Fruit fly (Drosophila melanogaster): ENCODE data around the gene Ip259.
A peak's percentile ranks its signal among the peaks of the same experiment; 100 is the strongest.

The Ip259 gene

dm6 chr2L:10386208-10386805, 21.8 kb upstream of the Ip259 start, which contains the start of the genes Cdk1 and mRpS7 (continued):
- TF ChIP-seq Ets97D (GFP tag; optimal IDR thresholded peaks at IDR 0.05): peak; percentile 31
- TF ChIP-seq CG17359 (tag; optimal IDR thresholded peaks at IDR 0.05): peak; percentile 66
- peak; percentile 65; the same call in 2 of the 3 replicates for TF ChIP-seq CG7357 (GFP tag; IDR thresholded peaks at IDR 0.05)
- peak in 1 of 2 experiments; percentile 56 for TF ChIP-seq Pdp1 (GFP tag; optimal IDR thresholded peaks at IDR 0.05)
- no peak for TF ChIP-seq CG17912 (GFP tag; optimal IDR thresholded peaks at IDR 0.05)
- TF ChIP-seq sug (tag; optimal IDR thresholded peaks at IDR 0.05): peak; percentile 65
- TF ChIP-seq prd (optimal IDR thresholded peaks at IDR 0.05): no peak
- TF ChIP-seq prd (GFP tag; IDR thresholded peaks at IDR 0.05): peak; percentile 81
- TF ChIP-seq CG14014 (GFP tag; IDR thresholded peaks at IDR 0.05): peak; percentile 70
- peak; percentile 63 for TF ChIP-seq B-H1 (GFP tag; IDR thresholded peaks at IDR 0.05)
- no peak for TF ChIP-seq ERR (GFP tag; optimal IDR thresholded peaks at IDR 0.05)
- peak; percentile 86 for TF ChIP-seq Med (GFP tag)
- peak; percentile 71 for TF ChIP-seq ssp (GFP tag; IDR thresholded peaks at IDR 0.05)
- peak; percentile 64 for TF ChIP-seq HLH54F (GFP tag; optimal IDR thresholded peaks at IDR 0.05)
- 0 out of 2 replicates have a peak, but pooled peaks have one; percentile 20 for TF ChIP-seq sens-2 (GFP tag; IDR thresholded peaks at IDR 0.05)
- TF ChIP-seq Elba2 (GFP tag; optimal IDR thresholded peaks at IDR 0.05): peak; percentile 29
- peak; percentile 50 for TF ChIP-seq slp2 (GFP tag; optimal IDR thresholded peaks at IDR 0.05)
- TF ChIP-seq CG31441 (GFP tag; IDR thresholded peaks at IDR 0.05): peak; percentile 85
- TF ChIP-seq CG15011 (GFP tag; optimal IDR thresholded peaks at IDR 0.05): peak; percentile 41
- no peak for TF ChIP-seq CG9215 (GFP tag; IDR thresholded peaks at IDR 0.05)
- peak; percentile 59 for TF ChIP-seq D19B (GFP tag; optimal IDR thresholded peaks at IDR 0.05)
- TF ChIP-seq CG9727 (GFP tag; optimal IDR thresholded peaks at IDR 0.05): peak; percentile 77
- peak; percentile 80 for TF ChIP-seq CG2120 (GFP tag; optimal IDR thresholded peaks at IDR 0.05)
- peak; percentile 77 for TF ChIP-seq fd96Cb (tag; optimal IDR thresholded peaks at IDR 0.05)
- TF ChIP-seq ttk (GFP tag; IDR thresholded peaks at IDR 0.05): peak; percentile 63; the same call in 1 of the 2 replicates
- TF ChIP-seq jumu (GFP tag; optimal IDR thresholded peaks at IDR 0.05): peak; percentile 33
- TF ChIP-seq nmo (GFP tag; optimal IDR thresholded peaks at IDR 0.05): peak; percentile 92
- TF ChIP-seq row (GFP tag; IDR thresholded peaks at IDR 0.05): peak; percentile 81
- TF ChIP-seq CG7556 (GFP tag; optimal IDR thresholded peaks at IDR 0.05): peak; percentile 71
- TF ChIP-seq ap (GFP tag; IDR thresholded peaks at IDR 0.05): 0 out of 2 replicates have a peak, but pooled peaks have one; percentile 40
- no peak for TF ChIP-seq vnd (GFP tag; IDR thresholded peaks at IDR 0.05; ENCODE audit: partially characterized antibody)
- TF ChIP-seq sqz (GFP tag; optimal IDR thresholded peaks at IDR 0.05): peak; percentile 39
- TF ChIP-seq CG11695 (GFP tag; IDR thresholded peaks at IDR 0.05): peak; percentile 70
- peak; percentile 40 for TF ChIP-seq Myb (GFP tag; optimal IDR thresholded peaks at IDR 0.05)
- TF ChIP-seq eve (GFP tag; optimal IDR thresholded peaks at IDR 0.05): peak in 1 of 2 experiments; percentile 41
- peak; percentile 50; the same call in 1 of the 2 replicates for TF ChIP-seq Ada2b (GFP tag; IDR thresholded peaks at IDR 0.05)
- TF ChIP-seq CG9876 (GFP tag; optimal IDR thresholded peaks at IDR 0.05): no peak
- TF ChIP-seq gem (tag; optimal IDR thresholded peaks at IDR 0.05): peak; percentile 90
- 0 out of 2 replicates have a peak, but pooled peaks have one; percentile 51 for TF ChIP-seq CG11696 (GFP tag; IDR thresholded peaks at IDR 0.05)
- TF ChIP-seq CG11247 (GFP tag; IDR thresholded peaks at IDR 0.05): peak; percentile 43; the same call in 1 of the 2 replicates
- TF ChIP-seq PHDP (tag; optimal IDR thresholded peaks at IDR 0.05): peak; percentile 81
- no peak for TF ChIP-seq btn (GFP tag; optimal IDR thresholded peaks at IDR 0.05)
- TF ChIP-seq Ssrp (tag; optimal IDR thresholded peaks at IDR 0.05): peak; percentile 75
- TF ChIP-seq dmrt11E (tag; optimal IDR thresholded peaks at IDR 0.05): peak; percentile 71
- peak; percentile 69 for TF ChIP-seq CG12155 (GFP tag; optimal IDR thresholded peaks at IDR 0.05)
- peak; percentile 45 for TF ChIP-seq slou (GFP tag; optimal IDR thresholded peaks at IDR 0.05)
- TF ChIP-seq gro (GFP tag; optimal IDR thresholded peaks at IDR 0.05): no peak
- 0 out of 2 replicates have a peak, but pooled peaks have one; percentile 18 for TF ChIP-seq MBD-R2 (GFP tag; IDR thresholded peaks at IDR 0.05)
- peak; percentile 63 for TF ChIP-seq cato (GFP tag; optimal IDR thresholded peaks at IDR 0.05; ENCODE audit: borderline replicate concordance)
- peak; percentile 13 for TF ChIP-seq gcm2 (GFP tag; optimal IDR thresholded peaks at IDR 0.05)
